Worm (Caenorhabditis elegans) whole organism, midembryonic: ENCODE measurements around the gene ZK669.2.

ENCODE experiments used
- cog-1 ChIP-seq: sonication (generic microtip); optimal IDR thresholded peaks from 2 replicates; lab custom pipeline; 2016; ENCODE audit warnings: missing genetic modification characterization, missing compliant biosample characterization
- ztf-23 ChIP-seq: fragments of 200-800 bp; sonication (Bioruptor generic); IDR thresholded peaks from 2 replicates; pipeline ENCODE4 v1.3.6; 2022; ENCODE audit warnings: missing genetic modification reagents, missing genetic modification characterization, missing compliant biosample characterization

DNA sequence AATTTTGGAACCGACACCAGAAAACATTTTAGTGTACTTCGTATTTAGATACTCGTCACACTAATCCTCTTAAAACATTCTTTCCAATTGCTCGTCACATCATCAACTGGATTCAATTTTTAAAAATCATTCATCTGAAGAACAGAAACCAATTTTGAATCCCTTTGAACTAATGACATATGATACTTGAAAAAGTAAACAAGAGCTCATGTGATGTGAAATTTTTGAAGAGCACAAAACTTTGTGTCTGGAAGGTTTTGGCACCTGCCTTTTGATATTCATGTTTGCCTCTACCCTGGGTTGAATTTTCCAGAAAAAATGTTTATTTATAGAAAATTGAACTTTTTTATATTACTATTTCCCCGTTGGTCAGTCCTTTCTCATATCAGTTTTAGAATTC, 49.2 kb downstream of the ZK669.2 start:
- TF ChIP-seq cog-1 (no peak), ztf-23 (no peak)
